Fruit fly (Drosophila melanogaster) S2 (cell line): ENCODE measurements around the gene CG32225.

Source experiments
- CG8478 ChIP-seq: fragments of >200 bp; optimal IDR thresholded peaks from 2 replicates; lab custom pipeline; 2018
- CTCF ChIP-seq, 2 experiments: fragments of >200 bp; optimal IDR thresholded peaks; 2 replicates each; lab custom pipeline; 2018

DNA sequence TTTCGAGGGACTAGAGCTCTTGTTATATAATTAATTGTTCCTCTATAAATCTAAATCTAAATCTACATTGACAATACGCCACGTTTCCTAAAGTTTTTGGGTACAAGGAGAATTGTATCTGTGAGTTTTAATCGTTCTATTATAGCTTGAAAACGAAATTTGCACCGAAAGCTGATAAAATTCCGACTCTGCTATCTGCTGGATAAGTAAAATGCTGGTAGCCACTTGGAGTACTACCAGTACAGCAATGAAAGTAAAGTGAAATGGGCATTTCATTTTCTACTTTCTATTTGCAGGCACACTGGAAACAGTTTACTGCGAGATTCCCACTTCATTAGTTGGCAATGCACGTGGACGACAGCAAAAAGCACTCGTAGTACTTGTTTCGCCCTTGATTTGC lies 47.1 kb upstream of the CG32225 start, which contains the start of gene CG5618:
- TF ChIP-seq CTCF (optimal IDR thresholded peaks at IDR 0.05; lab: Kevin White, UChicago) (no peak), CG8478 (lab: Kevin White, UChicago) (no peak)
